Worm (Caenorhabditis elegans): ENCODE data around the gene T26E4.4.
"Not testable (repeated sequence)": the region's sequence is repeated elsewhere in the genome, so short reads cannot be mapped to it uniquely, and the experiment has no call there.

- not testable (repeated sequence) for TF ChIP-seq blmp-1 (tag; optimal IDR thresholded peaks at IDR 0.05; ENCODE audit: insufficient read depth); unc-62 (GFP tag; optimal IDR thresholded peaks at IDR 0.05); nhr-10 (tag; optimal IDR thresholded peaks at IDR 0.05); lsy-2 (tag; optimal IDR thresholded peaks at IDR 0.05); elt-3 (tag; optimal IDR thresholded peaks at IDR 0.05); nhr-12 (tag; optimal IDR thresholded peaks at IDR 0.05); nhr-11 (tag; optimal IDR thresholded peaks at IDR 0.05)
Observed at ce11 chrV:15748343-15748742, 44.0 kb downstream of the T26E4.4 start, which contains the start of gene T23D5.8.

Measured in whole organism, L2 larva.